Worm (Caenorhabditis elegans) whole organism, L4 larva: Measurements from ENCODE around the gene F23H12.7.

Source experiments
- D1046.2 ChIP-seq: fragments of 200-800 bp; sonication (Bioruptor generic); IDR thresholded peaks from 2 replicates; pipeline ENCODE4 v1.3.6; 2022; ENCODE audit warnings: missing genetic modification characterization, missing compliant biosample characterization
- F26F4.8 ChIP-seq: fragments of 200-800 bp; sonication (Bioruptor generic); conservative IDR thresholded peaks from 2 replicates; pipeline ENCODE4 v1.3.6; 2022; ENCODE audit warnings: missing genetic modification characterization, missing compliant biosample characterization
- F37D6.2 ChIP-seq: sonication (generic microtip); optimal IDR thresholded peaks from 2 replicates; lab custom pipeline; 2016; ENCODE audit warnings: mild to moderate bottlenecking, missing genetic modification characterization, missing compliant biosample characterization
- F44E2.7 ChIP-seq: fragments of 200-800 bp; sonication (Bioruptor generic); IDR thresholded peaks from 2 replicates; pipeline ENCODE4 v2.1.2; 2022; ENCODE audit warnings: missing genetic modification characterization, missing compliant biosample characterization
- Y75B8A.6 ChIP-seq: fragments of 200-800 bp; sonication (Bioruptor generic); IDR thresholded peaks from 2 replicates; pipeline ENCODE4 v1.3.6; 2022; ENCODE audit warnings: missing genetic modification reagents, missing genetic modification characterization, missing compliant biosample characterization
- ama-1 ChIP-seq: fragments of 150-350 bp; optimal IDR thresholded peaks from 2 replicates; lab custom pipeline; 2014; ENCODE audit warnings: inconsistent platforms, mixed read lengths
- arid-1 ChIP-seq: fragments of 200-800 bp; sonication (Bioruptor generic); conservative IDR thresholded peaks from 2 replicates; pipeline ENCODE4 v1.3.6; 2022; ENCODE audit warnings: missing genetic modification reagents, missing genetic modification characterization, missing compliant biosample characterization
- ceh-20 ChIP-seq: fragments of 200-800 bp; sonication (Bioruptor generic); IDR thresholded peaks from 2 replicates; pipeline ENCODE4 v1.3.6; 2022; ENCODE audit warnings: missing genetic modification reagents, missing genetic modification characterization, missing compliant biosample characterization
- ceh-32 ChIP-seq: sonication (generic microtip); optimal IDR thresholded peaks from 2 replicates; lab custom pipeline; 2016; ENCODE audit warnings: mild to moderate bottlenecking, missing genetic modification characterization, missing compliant biosample characterization; ENCODE audit not compliant: poor library complexity
- ctbp-1 ChIP-seq: fragments of 200-800 bp; sonication (Bioruptor generic); IDR thresholded peaks from 2 replicates; pipeline ENCODE4 v1.3.6; 2022; ENCODE audit warnings: missing genetic modification reagents, missing genetic modification characterization, missing compliant biosample characterization
- daf-12 ChIP-seq: fragments of 150-350 bp; optimal IDR thresholded peaks from 2 replicates; lab custom pipeline; 2014; ENCODE audit warnings: missing biosample characterization, missing genetic modification reagents, missing genetic modification characterization
- daf-16 ChIP-seq, 3 experiments: sonication (generic microtip); optimal IDR thresholded peaks; 2 replicates each; lab custom pipeline; 2016 to 2017; ENCODE audit warnings: missing genetic modification characterization in 3 of 3, missing genetic modification reagents in 3 of 3, mild to moderate bottlenecking in 2 of 3, missing compliant biosample characterization in 2 of 3, missing biosample characterization in 1 of 3, moderate library complexity in 1 of 3
- daf-8 ChIP-seq: fragments of 200-800 bp; sonication (Bioruptor generic); IDR thresholded peaks from 2 replicates; pipeline ENCODE4 v1.3.6; 2022; ENCODE audit warnings: missing genetic modification characterization, missing compliant biosample characterization
- dmd-6 ChIP-seq: fragments of 200-800 bp; sonication (Bioruptor generic); IDR thresholded peaks from 2 replicates; pipeline ENCODE4 v1.3.6; 2022; ENCODE audit warnings: missing genetic modification reagents, missing genetic modification characterization, missing compliant biosample characterization
- dpl-1 ChIP-seq: fragments of 150-350 bp; optimal IDR thresholded peaks from 2 replicates; lab custom pipeline; 2014; ENCODE audit warnings: missing biosample characterization, missing genetic modification reagents, missing genetic modification characterization
- dve-1 ChIP-seq: sonication (generic microtip); optimal IDR thresholded peaks from 2 replicates; lab custom pipeline; 2017; ENCODE audit warnings: antibody characterized with exemption, mild to moderate bottlenecking, missing genetic modification characterization, missing compliant biosample characterization; ENCODE audit not compliant: insufficient read depth
- egl-27 ChIP-seq: sonication (generic microtip); optimal IDR thresholded peaks from 3 replicates; lab custom pipeline; 2017; ENCODE audit warnings: missing biosample characterization, missing genetic modification reagents, missing genetic modification characterization
- egl-43 ChIP-seq: fragments of 200-800 bp; sonication (Bioruptor generic); IDR thresholded peaks from 2 replicates; pipeline ENCODE4 v1.3.6; 2022; ENCODE audit warnings: missing genetic modification reagents, missing genetic modification characterization, missing compliant biosample characterization
- fos-1 ChIP-seq: fragments of 150-350 bp; optimal IDR thresholded peaks from 2 replicates; lab custom pipeline; 2014; ENCODE audit warnings: missing biosample characterization, missing genetic modification characterization
- hif-1 ChIP-seq, 2 experiments: sonication (generic microtip); optimal IDR thresholded peaks; 2 replicates each; lab custom pipeline; 2016 to 2017; ENCODE audit warnings: missing compliant biosample characterization in 2 of 2, missing genetic modification characterization in 2 of 2, missing genetic modification reagents in 2 of 2, missing genotype in 2 of 2, mild to moderate bottlenecking in 1 of 2
- hlh-30 ChIP-seq: sonication (generic microtip); optimal IDR thresholded peaks from 2 replicates; lab custom pipeline; 2017; ENCODE audit warnings: antibody characterized with exemption, mild to moderate bottlenecking, missing genetic modification characterization, missing compliant biosample characterization; ENCODE audit not compliant: insufficient read depth
- hmg-1.1 ChIP-seq: fragments of 200-800 bp; sonication (Bioruptor generic); IDR thresholded peaks from 2 replicates; pipeline ENCODE4 v1.3.6; 2022; ENCODE audit warnings: missing genetic modification reagents, missing genetic modification characterization, missing compliant biosample characterization
- jun-1 ChIP-seq: fragments of 150-350 bp; optimal IDR thresholded peaks from 2 replicates; lab custom pipeline; 2014; ENCODE audit warnings: missing biosample characterization, missing genetic modification reagents, missing genetic modification characterization
- mep-1 ChIP-seq: fragments of 150-350 bp; sonication (generic microtip); optimal IDR thresholded peaks from 3 replicates; lab custom pipeline; 2014; ENCODE audit warnings: missing biosample characterization, missing genetic modification characterization
- nhr-102 ChIP-seq: sonication (generic microtip); optimal IDR thresholded peaks from 2 replicates; lab custom pipeline; 2016; ENCODE audit warnings: mild to moderate bottlenecking, missing genetic modification characterization, moderate library complexity, missing compliant biosample characterization
- nhr-237 ChIP-seq: sonication (generic microtip); optimal IDR thresholded peaks from 2 replicates; lab custom pipeline; 2017; ENCODE audit warnings: missing biosample characterization, missing genetic modification characterization
- nhr-25 ChIP-seq: sonication (generic microtip); optimal IDR thresholded peaks from 2 replicates; lab custom pipeline; 2017; ENCODE audit warnings: missing genetic modification characterization, mild to moderate bottlenecking, missing compliant biosample characterization, antibody characterized with exemption, moderate library complexity, borderline replicate concordance; ENCODE audit not compliant: insufficient read depth
- nhr-41 ChIP-seq: fragments of 200-800 bp; sonication (Bioruptor generic); IDR thresholded peaks from 2 replicates; pipeline ENCODE4 v1.3.6; 2022; ENCODE audit warnings: missing genetic modification reagents, missing genetic modification characterization, missing compliant biosample characterization
- nhr-48 ChIP-seq: sonication (generic microtip); optimal IDR thresholded peaks from 2 replicates; lab custom pipeline; 2016; ENCODE audit warnings: mild to moderate bottlenecking, missing genetic modification characterization, missing compliant biosample characterization
- nhr-6 ChIP-seq: fragments of 150-350 bp; optimal IDR thresholded peaks from 2 replicates; lab custom pipeline; 2014; ENCODE audit warnings: missing biosample characterization, missing genetic modification characterization
- nhr-77 ChIP-seq: fragments of 150-350 bp; optimal IDR thresholded peaks from 2 replicates; lab custom pipeline; 2014; ENCODE audit warnings: missing biosample characterization, missing genetic modification characterization
- pha-4 ChIP-seq, 2 experiments: fragments of 150-350 bp in 1 of 2; fragments of 200-800 bp in 1 of 2; sonication (Bioruptor generic) in 1 of 2; IDR thresholded peaks in 1 of 2; optimal IDR thresholded peaks in 1 of 2; 2 replicates each; pipeline versions ENCODE4 v1.3.6 to Lab custom; 2014 to 2022; ENCODE audit warnings: missing genetic modification characterization in 2 of 2, missing genetic modification reagents in 2 of 2, missing biosample characterization in 1 of 2, missing compliant biosample characterization in 1 of 2
- php-3 ChIP-seq: fragments of 200-800 bp; sonication (Bioruptor generic); IDR thresholded peaks from 2 replicates; pipeline ENCODE4 v1.3.6; 2022; ENCODE audit warnings: missing genetic modification reagents, missing genetic modification characterization, missing compliant biosample characterization
- rbr-2 ChIP-seq: sonication (generic microtip); optimal IDR thresholded peaks from 2 replicates; lab custom pipeline; 2016; ENCODE audit warnings: missing genotype, missing genetic modification characterization, missing compliant biosample characterization
- saeg-2 ChIP-seq: fragments of 200-800 bp; sonication (Bioruptor generic); IDR thresholded peaks from 2 replicates; pipeline ENCODE4 v1.3.6; 2022; ENCODE audit warnings: missing genetic modification reagents, missing genetic modification characterization, missing compliant biosample characterization
- set-16 ChIP-seq: fragments of 200-800 bp; sonication (Bioruptor generic); IDR thresholded peaks from 2 replicates; pipeline ENCODE4 v1.3.6; 2022; ENCODE audit warnings: missing genetic modification reagents, missing genetic modification characterization, missing compliant biosample characterization
- snpc-1.2 ChIP-seq: fragments of 200-800 bp; sonication (Bioruptor generic); IDR thresholded peaks from 2 replicates; pipeline ENCODE4 v1.3.6; 2022; ENCODE audit warnings: missing genetic modification reagents, missing genetic modification characterization, missing compliant biosample characterization
- unc-62 ChIP-seq, 3 experiments: fragments of 150-350 bp in 1 of 3; sonication (generic microtip); optimal IDR thresholded peaks in 2 of 3; peaks in 1 of 3; 1 replicate in 1 of 3; 2 replicates in 2 of 3; lab custom pipeline; 2014 to 2017; ENCODE audit warnings: missing biosample characterization in 3 of 3, missing genetic modification characterization in 3 of 3, missing genetic modification reagents in 3 of 3, missing genotype in 1 of 3
- zag-1 ChIP-seq: fragments of 150-350 bp; optimal IDR thresholded peaks from 2 replicates; lab custom pipeline; 2014; ENCODE audit warnings: missing biosample characterization, missing genetic modification characterization
- zfp-2 ChIP-seq: sonication (generic microtip); optimal IDR thresholded peaks from 2 replicates; lab custom pipeline; 2016; ENCODE audit warnings: mild to moderate bottlenecking, missing genetic modification characterization, missing compliant biosample characterization
- ztf-7 ChIP-seq: fragments of 150-350 bp; optimal IDR thresholded peaks from 2 replicates; lab custom pipeline; 2014; ENCODE audit warnings: missing biosample characterization, missing genetic modification characterization

The F23H12.7 gene

ce11 chrV:12371386-12371785 lies at the start of gene F23H12.7:
TSS of gene F23H12.7 (plus strand) at chrV:12371686.
- no peak for TF ChIP-seq snpc-1.2 (GFP tag; lab: Robert Waterston, UW)
- TF ChIP-seq unc-62 (GFP tag; optimal IDR thresholded peaks at IDR 0.05 in 1 of 2; lab: Kevin White, UChicago): peak in 1 of 2 experiments; percentile 1
- no peak for TF ChIP-seq unc-62 (tag; optimal IDR thresholded peaks at IDR 0.05; lab: Kevin White, UChicago)

ce11 chrV:12326638-12327037 lies 44.8 kb upstream of the F23H12.7 start:
- no peak for TF ChIP-seq ztf-7 (tag; lab: Kevin White, UChicago)
- TF ChIP-seq F26F4.8 (GFP tag; lab: Robert Waterston, UW): 0 out of 2 replicates have a peak, but pooled peaks have one; percentile 8
- TF ChIP-seq jun-1 (tag; lab: Kevin White, UChicago): no peak
- TF ChIP-seq dve-1 (tag; lab: Kevin White, UChicago): no peak
- TF ChIP-seq hmg-1.1 (GFP tag; lab: Robert Waterston, UW): 0 out of 2 replicates have a peak, but pooled peaks have one; percentile 17
- TF ChIP-seq set-16: peak; percentile 67

ce11 chrV:12329173-12329572 lies 42.3 kb upstream of the F23H12.7 start:
- no peak for TF ChIP-seq fos-1 (tag; lab: Kevin White, UChicago)
- no peak for TF ChIP-seq F37D6.2
- no peak for TF ChIP-seq D1046.2 (GFP tag; lab: Robert Waterston, UW)
- TF ChIP-seq daf-8 (GFP tag; lab: Robert Waterston, UW): no peak
- TF ChIP-seq unc-62 (GFP tag; optimal IDR thresholded peaks at IDR 0.05 in 1 of 2; lab: Kevin White, UChicago): peak in 1 of 2 experiments; percentile 86
- no peak for TF ChIP-seq unc-62 (tag; optimal IDR thresholded peaks at IDR 0.05; lab: Kevin White, UChicago)
- TF ChIP-seq nhr-25 (tag; lab: Kevin White, UChicago): no peak
- no peak for TF ChIP-seq ceh-20 (GFP tag; lab: Robert Waterston, UW)
- TF ChIP-seq egl-27 (tag; lab: Kevin White, UChicago): no peak

- no peak for TF ChIP-seq mep-1 (tag; lab: Kevin White, UChicago)
- peak in 1 of 2 experiments; percentile 18 for TF ChIP-seq daf-16 (GFP tag; optimal IDR thresholded peaks at IDR 0.05; lab: Kevin White, UChicago)
- no peak for TF ChIP-seq daf-16 (tag; optimal IDR thresholded peaks at IDR 0.05; lab: Kevin White, UChicago)
- peak; percentile 42 for TF ChIP-seq hlh-30 (tag; lab: Kevin White, UChicago)
- TF ChIP-seq nhr-237: no peak
- TF ChIP-seq nhr-102: no peak
- TF ChIP-seq F37D6.2: no peak
- peak in 1 of 2 experiments; percentile 24 for TF ChIP-seq hif-1 (tag; optimal IDR thresholded peaks at IDR 0.05; lab: Kevin White, UChicago)
- no peak for TF ChIP-seq Y75B8A.6 (GFP tag; lab: Robert Waterston, UW)
- no peak for TF ChIP-seq daf-12 (tag; lab: Kevin White, UChicago)
- no peak for TF ChIP-seq nhr-25 (tag; lab: Kevin White, UChicago)
- no peak for TF ChIP-seq rbr-2 (tag; lab: Kevin White, UChicago)
- no peak for TF ChIP-seq ama-1 (lab: Kevin White, UChicago)
- no peak for TF ChIP-seq php-3 (GFP tag; lab: Robert Waterston, UW)
- TF ChIP-seq F44E2.7: no peak
- TF ChIP-seq ctbp-1 (GFP tag; lab: Robert Waterston, UW): peak; percentile 68; the same call in 1 of the 2 replicates
- TF ChIP-seq zag-1 (tag; lab: Kevin White, UChicago): no peak
- peak; percentile 26 for TF ChIP-seq dpl-1 (GFP tag; lab: Kevin White, UChicago)
- TF ChIP-seq zfp-2: no peak
- TF ChIP-seq dve-1 (tag; lab: Kevin White, UChicago): no peak
- TF ChIP-seq egl-43: no peak; the same call in 1 of the 2 replicates
- TF ChIP-seq ceh-32: no peak
- no peak for TF ChIP-seq nhr-6 (tag; lab: Kevin White, UChicago)
- TF ChIP-seq D1046.2 (GFP tag; lab: Robert Waterston, UW): 0 out of 2 replicates have a peak, but pooled peaks have one; percentile 5
- 0 out of 2 replicates have a peak, but pooled peaks have one; percentile 13 for TF ChIP-seq F26F4.8 (GFP tag; lab: Robert Waterston, UW)
- TF ChIP-seq nhr-77 (tag; lab: Kevin White, UChicago): no peak
- peak; percentile 51; the same call in 1 of the 2 replicates for TF ChIP-seq arid-1 (GFP tag; lab: Robert Waterston, UW)
- peak; percentile 44; the same call in 1 of the 2 replicates for TF ChIP-seq pha-4 (GFP tag; IDR thresholded peaks at IDR 0.05; lab: Robert Waterston, UW)
- TF ChIP-seq pha-4 (tag; optimal IDR thresholded peaks at IDR 0.05; lab: Kevin White, UChicago): no peak
- no peak for TF ChIP-seq nhr-41
- TF ChIP-seq saeg-2 (GFP tag; lab: Robert Waterston, UW): no peak
- no peak for TF ChIP-seq nhr-48 (tag; lab: Kevin White, UChicago)
- no peak for TF ChIP-seq fos-1 (tag; lab: Kevin White, UChicago)
- TF ChIP-seq dmd-6 (GFP tag; lab: Robert Waterston, UW): no peak
Measured at ce11 chrV:12331820-12332219, 39.7 kb upstream of the F23H12.7 start.
